Fruit fly (Drosophila melanogaster): ENCODE measurements around the gene Hph.

Gene Hph

DNA sequence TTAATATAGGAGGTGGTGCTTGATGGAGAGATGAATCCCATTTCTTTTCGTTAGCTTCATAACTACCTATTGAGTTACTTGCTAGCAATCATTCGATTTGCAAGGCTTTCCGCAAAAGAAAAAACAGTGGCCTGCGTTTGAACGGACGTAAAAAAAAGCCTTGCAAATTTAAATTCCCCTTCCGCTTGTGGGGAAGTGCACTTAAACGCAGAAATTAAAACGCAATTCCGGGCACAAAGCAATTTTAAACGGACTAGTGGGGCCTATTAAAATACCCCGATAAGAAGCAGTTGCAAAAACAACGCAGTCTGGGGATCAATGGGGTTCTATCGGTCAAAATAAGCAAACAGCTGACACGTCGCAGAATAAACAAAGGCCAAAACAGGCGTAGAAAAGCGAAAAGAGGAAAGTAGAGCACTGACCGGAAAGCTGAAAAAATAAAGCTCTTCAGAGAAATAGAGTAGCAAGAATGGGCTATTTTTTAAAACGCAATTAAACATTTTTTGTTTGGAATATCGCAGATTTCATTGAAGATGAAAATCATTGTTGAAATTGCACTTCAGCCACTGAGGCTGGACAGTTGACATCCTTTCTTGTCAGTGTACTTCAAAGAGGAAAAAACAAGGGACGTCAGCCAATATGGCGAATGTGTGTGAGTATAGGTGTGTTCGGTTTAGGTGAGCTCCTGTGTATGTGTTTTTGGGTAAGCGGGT, 6.2 kb upstream of the Hph start:
- TF ChIP-seq EcR (GFP tag; optimal IDR thresholded peaks at IDR 0.05): peak in 1 of 2 experiments; percentile 13
- no peak for TF ChIP-seq CG8478 (optimal IDR thresholded peaks at IDR 0.05)

DNA sequence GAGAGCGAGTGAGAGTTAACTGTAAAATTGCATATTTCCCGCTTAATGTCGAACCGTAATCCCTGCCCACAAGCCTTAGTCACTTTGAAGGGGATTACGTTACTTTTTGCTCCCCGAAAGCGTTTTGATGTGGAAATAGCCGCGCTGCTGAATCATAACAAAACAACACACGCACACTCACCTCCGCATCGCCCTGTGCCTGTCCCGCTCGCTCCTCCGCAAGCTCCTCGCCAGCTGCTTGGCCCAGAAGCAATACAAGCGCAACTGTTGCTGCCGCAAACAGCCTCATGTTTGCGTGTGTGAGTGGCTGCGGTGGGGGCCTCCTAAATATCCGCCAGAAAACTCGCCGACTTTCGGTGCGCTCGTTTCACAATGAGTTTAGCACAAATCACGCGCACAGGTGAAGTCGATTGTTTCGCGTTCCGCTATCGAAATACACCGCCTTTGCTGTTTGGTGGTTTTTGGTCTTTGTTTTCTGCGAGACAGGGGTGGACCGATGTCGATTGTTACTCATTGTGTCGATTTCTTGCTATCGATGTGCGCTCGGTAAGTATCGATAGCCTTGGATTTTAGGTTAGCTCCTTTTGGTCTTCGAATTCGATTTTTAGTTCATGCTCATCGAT, 5.5 kb upstream of the Hph start, which contains the start of gene CtsF:
Gene CtsF (minus strand): TSS at position 503 of the 623 bp plus-strand sequence.
- no peak for TF ChIP-seq psq (optimal IDR thresholded peaks at IDR 0.05)
- TF ChIP-seq Dll (optimal IDR thresholded peaks at IDR 0.05): no peak
- no peak for TF ChIP-seq usp (GFP tag; optimal IDR thresholded peaks at IDR 0.05)
- TF ChIP-seq CG8478 (optimal IDR thresholded peaks at IDR 0.05): peak; percentile 48

DNA sequence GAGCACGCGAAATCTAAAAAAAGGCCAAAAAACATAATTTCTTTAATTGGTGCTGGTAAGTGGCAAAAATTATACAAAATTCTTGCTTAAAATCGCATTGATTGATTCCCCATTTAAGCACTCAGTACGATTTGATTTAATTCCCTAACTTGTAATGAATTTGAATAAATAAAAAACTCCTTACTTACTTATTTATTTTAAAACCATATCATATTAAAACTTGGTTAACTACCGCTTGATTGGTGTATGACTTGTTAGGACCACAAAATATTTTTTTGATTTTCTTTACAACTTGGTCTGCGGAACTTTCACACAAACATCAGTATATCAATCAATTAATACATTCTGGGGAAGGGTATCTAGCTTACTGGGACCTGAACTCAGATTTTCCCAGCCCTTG, 4.0 kb upstream of the Hph start, which contains the start of gene CG1113:
Gene CG1113 (plus strand): TSS at position 301 of the 400 bp plus-strand sequence.
- TF ChIP-seq EcR (GFP tag; optimal IDR thresholded peaks at IDR 0.05) (no peak), psq (optimal IDR thresholded peaks at IDR 0.05) (no peak), CG8478 (optimal IDR thresholded peaks at IDR 0.05) (no peak), pan (optimal IDR thresholded peaks at IDR 0.05) (no peak), usp (GFP tag; optimal IDR thresholded peaks at IDR 0.05) (no peak), Dll (optimal IDR thresholded peaks at IDR 0.05) (no peak)

DNA sequence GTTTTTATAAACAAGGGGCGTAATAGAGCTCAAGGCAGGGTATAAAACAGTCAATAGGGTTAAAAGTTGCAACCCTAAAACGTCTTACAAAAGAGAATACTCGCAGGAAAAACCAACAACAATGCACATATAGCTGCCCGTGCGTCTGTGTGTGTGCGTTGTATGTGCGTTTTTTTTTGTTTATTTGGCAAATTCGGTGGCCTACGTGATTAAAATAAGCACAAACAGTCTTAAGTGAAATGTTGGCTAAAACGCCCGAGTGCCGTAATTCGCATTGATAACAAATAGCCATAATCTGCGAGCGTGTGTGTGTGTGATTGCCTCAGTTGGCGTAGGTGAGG, 280 bp downstream of the Hph start:
- TF ChIP-seq CG8478 (optimal IDR thresholded peaks at IDR 0.05) (no peak), usp (GFP tag; optimal IDR thresholded peaks at IDR 0.05) (no peak), Dll (optimal IDR thresholded peaks at IDR 0.05) (no peak), pan (optimal IDR thresholded peaks at IDR 0.05) (no peak), psq (optimal IDR thresholded peaks at IDR 0.05) (no peak), EcR (GFP tag; optimal IDR thresholded peaks at IDR 0.05) (no peak)

DNA sequence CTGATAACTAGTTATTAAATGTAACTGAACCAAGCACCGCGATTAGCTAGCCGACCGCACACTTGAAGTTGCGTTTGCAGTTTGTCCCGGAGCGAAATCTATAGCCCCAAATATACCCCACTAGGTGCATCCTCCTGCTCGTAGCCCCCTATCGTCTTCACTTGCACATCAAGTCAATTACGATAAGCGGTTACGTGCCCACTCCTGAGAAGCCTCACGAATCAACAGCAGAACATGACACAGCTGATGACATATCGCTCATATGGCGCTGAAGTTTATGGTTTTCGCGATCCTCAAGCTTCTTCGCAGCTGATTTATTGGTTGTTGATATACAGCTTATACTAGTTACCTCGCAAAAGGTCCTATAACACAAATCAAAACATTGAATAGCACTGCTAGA, 4.4 kb downstream of the Hph start:
- TF ChIP-seq CG8478 (optimal IDR thresholded peaks at IDR 0.05): no peak
- TF ChIP-seq EcR (GFP tag; optimal IDR thresholded peaks at IDR 0.05): no peak
- TF ChIP-seq pan (optimal IDR thresholded peaks at IDR 0.05): no peak
- no peak for TF ChIP-seq usp (GFP tag; optimal IDR thresholded peaks at IDR 0.05)
- TF ChIP-seq psq (optimal IDR thresholded peaks at IDR 0.05): no peak
- no peak for TF ChIP-seq Dll (optimal IDR thresholded peaks at IDR 0.05)

DNA sequence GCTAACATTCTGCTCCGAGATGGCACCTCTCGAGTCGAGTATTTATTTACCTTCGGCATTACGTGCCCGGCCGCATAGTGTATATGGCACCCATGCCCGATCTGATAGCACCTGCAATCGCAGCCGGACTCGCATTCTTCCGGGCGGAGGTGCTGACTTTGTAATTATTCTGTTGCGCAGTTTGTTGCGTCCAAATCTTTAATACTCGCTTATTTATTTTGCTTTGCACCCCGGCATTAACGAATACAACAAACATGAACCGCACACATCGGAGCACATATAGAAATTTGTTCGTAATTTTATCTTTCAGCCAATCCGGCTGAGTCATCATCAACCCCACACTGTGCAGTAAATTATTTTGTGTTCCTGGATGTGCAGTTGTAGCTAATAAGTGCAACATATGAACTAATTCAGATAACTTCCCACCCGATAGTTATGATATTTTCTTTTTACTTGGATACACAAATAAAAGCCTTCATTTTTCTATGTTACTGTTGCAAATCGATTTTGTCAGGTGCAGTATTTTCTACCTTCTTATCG, 5.2 kb downstream of the Hph start:
- TF ChIP-seq pan (optimal IDR thresholded peaks at IDR 0.05) (no peak), psq (optimal IDR thresholded peaks at IDR 0.05) (no peak), EcR (GFP tag; optimal IDR thresholded peaks at IDR 0.05) (no peak), Dll (optimal IDR thresholded peaks at IDR 0.05) (no peak), usp (GFP tag; optimal IDR thresholded peaks at IDR 0.05) (no peak), CG8478 (optimal IDR thresholded peaks at IDR 0.05) (no peak)

DNA sequence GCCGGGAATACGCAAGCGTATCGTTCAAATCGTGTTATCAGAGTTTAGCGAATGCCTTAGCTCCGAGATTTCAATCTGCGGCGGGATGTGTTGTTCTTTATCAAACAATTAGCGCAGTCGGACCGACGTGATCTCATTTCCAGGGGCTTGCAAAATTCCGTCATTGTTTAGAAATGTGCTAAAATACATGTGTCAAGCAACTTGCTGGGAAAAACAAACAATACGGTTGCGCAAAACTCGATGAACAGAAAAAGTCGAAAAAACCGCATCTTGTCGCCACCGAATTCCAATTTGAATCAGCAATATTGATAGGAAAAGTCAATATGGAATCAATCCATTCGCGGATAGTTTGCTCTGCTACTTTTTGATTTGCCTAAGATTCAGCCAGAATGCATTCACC, 5.8 kb downstream of the Hph start, which contains the start of gene Tim17a2:
Gene Tim17a2 (minus strand): TSS at position 101 of the 400 bp plus-strand sequence.
- TF ChIP-seq psq (optimal IDR thresholded peaks at IDR 0.05): no peak
- TF ChIP-seq pan (optimal IDR thresholded peaks at IDR 0.05): no peak

DNA sequence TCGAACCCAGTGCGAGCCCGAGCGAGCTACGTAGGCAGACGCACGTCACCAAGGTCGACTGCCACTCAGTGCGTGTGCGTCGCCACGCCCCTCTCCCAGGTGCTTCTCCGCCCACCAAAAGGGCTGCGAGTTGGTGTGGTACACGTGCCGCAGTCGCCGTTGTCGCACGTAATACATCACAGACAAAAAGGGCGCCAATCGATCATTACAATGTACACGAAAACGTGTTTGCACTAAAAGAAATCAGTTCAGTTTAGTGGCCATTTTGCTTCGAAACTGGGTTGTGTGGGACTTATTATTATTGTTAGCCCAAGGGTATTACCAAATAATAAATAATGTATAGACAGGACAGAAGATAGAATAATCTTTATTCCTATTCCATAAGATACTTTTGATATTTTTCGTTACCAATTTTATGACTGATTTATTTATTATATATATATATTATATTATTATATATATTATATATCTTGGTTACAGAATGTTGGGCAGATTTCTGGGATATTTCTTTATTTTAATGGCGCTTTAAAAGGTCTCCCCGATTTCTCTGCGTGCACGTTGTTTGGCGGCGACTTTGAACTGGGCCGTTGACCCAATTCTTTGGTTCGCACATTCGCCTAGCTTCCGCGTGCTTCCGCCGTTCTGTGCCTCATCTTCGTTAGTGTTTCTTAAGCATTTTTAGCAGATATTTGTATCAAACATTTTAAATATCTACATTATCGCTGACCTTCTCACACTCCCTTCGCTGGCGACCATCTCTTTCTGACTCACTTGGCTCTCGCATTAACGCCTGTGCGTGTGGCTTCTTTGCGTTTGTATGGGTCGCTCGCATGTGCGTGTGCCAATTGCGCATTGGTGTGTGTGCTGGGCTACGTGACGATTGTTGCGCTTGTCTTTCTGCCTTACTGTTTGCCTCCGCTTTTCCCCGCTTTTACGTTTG, 6.7 kb downstream of the Hph start:
- TF ChIP-seq Dll (optimal IDR thresholded peaks at IDR 0.05) (no peak), usp (GFP tag; optimal IDR thresholded peaks at IDR 0.05) (no peak), pan (optimal IDR thresholded peaks at IDR 0.05) (no peak), psq (optimal IDR thresholded peaks at IDR 0.05) (no peak), CG8478 (optimal IDR thresholded peaks at IDR 0.05) (peak; percentile 55), EcR (GFP tag; optimal IDR thresholded peaks at IDR 0.05) (peak in 1 of 2 experiments; percentile 11)

DNA sequence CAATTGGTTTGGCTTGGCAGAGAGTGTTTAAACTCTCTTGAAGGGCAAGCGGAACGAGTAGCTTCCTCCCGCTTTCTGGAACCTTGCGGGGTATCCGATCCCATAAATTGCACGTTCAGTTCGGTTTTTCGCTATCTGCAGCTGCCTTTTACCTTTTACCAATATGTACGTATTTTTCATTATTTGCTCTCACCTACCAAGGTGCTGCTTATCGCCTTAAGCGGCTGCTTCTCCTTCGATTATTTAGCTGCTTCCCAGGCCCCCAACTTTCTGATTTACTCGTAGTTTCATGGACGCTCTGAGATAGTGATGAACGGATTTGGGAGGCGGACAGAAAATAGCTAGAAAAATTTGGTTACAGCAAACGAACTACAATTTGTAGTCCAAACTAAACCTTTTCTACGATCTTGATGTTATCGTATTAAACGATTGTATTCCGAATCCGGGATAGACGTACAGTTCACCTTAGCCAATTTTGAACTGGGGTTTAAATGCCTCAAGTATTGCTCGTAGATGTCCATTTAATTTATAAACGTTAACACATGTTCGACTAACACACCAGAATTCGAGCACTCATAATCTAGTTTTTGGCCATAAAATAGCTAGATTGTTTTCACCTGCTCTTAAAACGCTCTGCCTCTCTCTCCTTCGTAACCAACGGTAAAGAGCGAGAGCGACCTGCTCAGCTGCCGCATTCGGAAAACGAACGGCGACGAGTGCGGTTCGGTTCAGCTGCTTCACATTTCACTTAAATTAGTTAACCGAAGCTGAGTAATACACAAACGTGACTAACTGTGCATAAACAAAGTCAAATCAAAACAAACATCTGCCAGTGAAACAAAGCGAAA, 7.6 kb downstream of the Hph start:
- TF ChIP-seq pan (optimal IDR thresholded peaks at IDR 0.05): no peak
- TF ChIP-seq EcR (GFP tag; optimal IDR thresholded peaks at IDR 0.05): no peak
- no peak for TF ChIP-seq psq (optimal IDR thresholded peaks at IDR 0.05)
- TF ChIP-seq CG8478 (optimal IDR thresholded peaks at IDR 0.05): no peak
- no peak for TF ChIP-seq usp (GFP tag; optimal IDR thresholded peaks at IDR 0.05)
- TF ChIP-seq Dll (optimal IDR thresholded peaks at IDR 0.05): no peak

DNA sequence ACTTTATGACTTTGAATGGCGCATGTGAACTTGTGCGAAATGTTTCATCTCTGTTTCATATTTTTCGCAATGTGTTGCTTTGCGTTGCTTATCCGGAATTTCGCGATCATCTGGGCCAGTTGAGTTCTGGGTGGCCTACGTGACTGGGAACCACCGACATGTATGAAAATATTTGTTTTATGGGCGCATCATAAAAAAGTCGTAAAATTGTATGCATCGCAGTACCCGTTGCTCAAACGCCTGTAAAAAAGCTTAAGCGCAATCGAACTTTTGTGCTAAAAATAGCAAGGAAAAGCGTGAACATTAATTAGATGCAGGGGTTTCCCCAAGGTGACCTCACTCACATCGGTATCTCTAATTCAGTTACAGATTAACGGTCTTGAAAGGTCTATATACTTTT, 9.4 kb downstream of the Hph start:
- no peak for TF ChIP-seq CG8478 (optimal IDR thresholded peaks at IDR 0.05)
- no peak for TF ChIP-seq psq (optimal IDR thresholded peaks at IDR 0.05)
- TF ChIP-seq Dll (optimal IDR thresholded peaks at IDR 0.05): no peak
- no peak for TF ChIP-seq usp (GFP tag; optimal IDR thresholded peaks at IDR 0.05)
- TF ChIP-seq pan (optimal IDR thresholded peaks at IDR 0.05): no peak
- TF ChIP-seq EcR (GFP tag; optimal IDR thresholded peaks at IDR 0.05): no peak

DNA sequence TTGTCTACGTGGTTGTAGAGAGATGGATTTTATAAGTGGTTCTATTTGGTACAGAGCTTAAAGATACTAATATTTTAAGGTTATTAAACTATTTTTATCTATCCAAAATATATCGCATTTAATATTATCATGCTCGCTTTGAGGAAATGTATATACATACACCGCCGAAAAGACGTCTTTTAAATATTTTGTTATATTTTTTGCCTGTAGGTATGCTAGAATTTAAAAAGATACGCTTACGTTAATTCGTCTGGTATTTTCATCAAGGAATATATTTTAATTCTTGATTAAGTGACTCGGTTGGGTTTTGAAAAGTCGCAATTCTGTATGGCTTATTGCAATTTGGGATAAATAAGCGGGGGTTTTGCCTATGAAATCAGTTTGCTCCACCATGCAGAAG, 11.7 kb downstream of the Hph start:
- TF ChIP-seq psq (optimal IDR thresholded peaks at IDR 0.05): no peak
- no peak for TF ChIP-seq EcR (GFP tag; optimal IDR thresholded peaks at IDR 0.05)
- TF ChIP-seq Dll (optimal IDR thresholded peaks at IDR 0.05): no peak
- TF ChIP-seq usp (GFP tag; optimal IDR thresholded peaks at IDR 0.05): no peak
- no peak for TF ChIP-seq pan (optimal IDR thresholded peaks at IDR 0.05)
- TF ChIP-seq CG8478 (optimal IDR thresholded peaks at IDR 0.05): no peak

All from whole organism.